Fruit fly (Drosophila melanogaster) whole organism, pupa: ENCODE results near the gene STUB1.
A peak's percentile ranks its signal among the peaks of the same experiment; 100 is the strongest.

Experiments
- CG10348 ChIP-seq: fragments of 200-800 bp; sonication (Bioruptor generic); IDR thresholded peaks from 2 replicates; pipeline ENCODE4 v1.3.6; 2022; ENCODE audit warnings: missing biosample characterization, missing genetic modification characterization
- CG14655 ChIP-seq: fragments of 200-800 bp; sonication (Bioruptor generic); optimal IDR thresholded peaks from 3 replicates; lab custom pipeline; 2017; ENCODE audit warnings: mild to moderate bottlenecking, missing biosample characterization, missing genetic modification reagents, missing genetic modification characterization
- CG17806 ChIP-seq: fragments of 200-800 bp; sonication (Bioruptor generic); optimal IDR thresholded peaks from 2 replicates; lab custom pipeline; 2018; ENCODE audit warnings: missing biosample characterization, mild to moderate bottlenecking, missing genetic modification characterization, moderate library complexity
- CG32121 ChIP-seq: fragments of 200-800 bp; sonication (Bioruptor generic); IDR thresholded peaks from 2 replicates; pipeline ENCODE4 v1.3.6; 2022; ENCODE audit warnings: missing biosample characterization, missing genetic modification characterization
- CG4496 ChIP-seq: fragments of 200-800 bp; sonication (Bioruptor generic); IDR thresholded peaks from 3 replicates; pipeline ENCODE4 v1.3.6; 2022; ENCODE audit warnings: missing biosample characterization, missing genetic modification characterization
- CG8301 ChIP-seq: fragments of 200-800 bp; sonication (Bioruptor generic); optimal IDR thresholded peaks from 2 replicates; lab custom pipeline; 2018; ENCODE audit warnings: missing biosample characterization, mild to moderate bottlenecking, missing genetic modification characterization
- CG9948 ChIP-seq: fragments of 200-800 bp; sonication (Bioruptor generic); optimal IDR thresholded peaks from 2 replicates; lab custom pipeline; 2018; ENCODE audit warnings: missing biosample characterization, mild to moderate bottlenecking, missing genetic modification characterization, moderate library complexity
- EcR ChIP-seq: fragments of 200-800 bp; sonication (Bioruptor generic); optimal IDR thresholded peaks from 3 replicates; lab custom pipeline; 2019; ENCODE audit warnings: missing biosample characterization, missing genetic modification characterization, mild to moderate bottlenecking, moderate library complexity, missing genetic modification reagents
- Ets98B ChIP-seq: fragments of 200-800 bp; sonication (Bioruptor generic); IDR thresholded peaks from 2 replicates; pipeline ENCODE4 v1.3.6; 2022; ENCODE audit warnings: missing biosample characterization, missing genetic modification characterization
- Pif1A ChIP-seq: fragments of 200-800 bp; sonication (Bioruptor generic); optimal IDR thresholded peaks from 3 replicates; lab custom pipeline; 2016; ENCODE audit warnings: missing biosample characterization, missing genetic modification characterization
- Snoo ChIP-seq: fragments of 200-800 bp; sonication (Bioruptor generic); optimal IDR thresholded peaks from 3 replicates; lab custom pipeline; 2017; ENCODE audit warnings: missing biosample characterization, mild to moderate bottlenecking, missing genetic modification characterization, inconsistent platforms
- gl ChIP-seq: fragments of 200-800 bp; sonication (Bioruptor generic); optimal IDR thresholded peaks from 2 replicates; lab custom pipeline; 2018; ENCODE audit warnings: missing biosample characterization, mild to moderate bottlenecking, missing genetic modification characterization
- rn ChIP-seq: fragments of 200-800 bp; sonication (Bioruptor generic); IDR thresholded peaks from 2 replicates; pipeline ENCODE4 v1.3.6; 2022; ENCODE audit warnings: missing biosample characterization, missing genetic modification characterization

STUB1 gene

dm6 chr2L:10479859-10480258 lies 42.5 kb downstream of the STUB1 start:
- TF ChIP-seq gl (tag; lab: Kevin White, UChicago) (peak; percentile 7), EcR (no peak), CG32121 (peak; percentile 47)

- TF ChIP-seq CG10348 (GFP tag; lab: Robert Waterston, UW) (no peak), CG9948 (no peak), EcR (no peak), Pif1A (no peak), Snoo (no peak), Ets98B (no peak), CG17806 (tag; lab: Kevin White, UChicago) (no peak), CG8301 (tag; lab: Kevin White, UChicago) (no peak), rn (no peak), CG32121 (no peak), CG4496 (no peak)
These were observed 45.7 kb downstream of the STUB1 start, which contains the start of gene Grip75 for dm6 chr2L:10483073-10483472. Gene Grip75 (plus strand): TSS chr2L:10483295.

- no peak for TF ChIP-seq CG14655 (GFP tag; lab: Kevin White, UChicago)
These were observed 51.3 kb downstream of the STUB1 start, which contains the start of the genes Cog4 and CG6144 for dm6 chr2L:10488484-10489223. Gene Cog4 (minus strand): TSS chr2L:10488622. Gene CG6144 (plus strand): TSS chr2L:10488694.
